Worm (Caenorhabditis elegans) whole organism, L2 larva: ENCODE results near the gene C52G5.2.

ENCODE experiments used
- ceh-82 ChIP-seq: fragments of 150-350 bp; optimal IDR thresholded peaks from 2 replicates; lab custom pipeline; 2014; ENCODE audit warnings: missing biosample characterization, missing genetic modification characterization
- dmd-4 ChIP-seq: sonication (generic microtip); optimal IDR thresholded peaks from 2 replicates; lab custom pipeline; 2017; ENCODE audit warnings: missing biosample characterization, missing genetic modification characterization
- nhr-11 ChIP-seq: fragments of 150-350 bp; optimal IDR thresholded peaks from 2 replicates; lab custom pipeline; 2014; ENCODE audit warnings: missing biosample characterization, missing genetic modification characterization
- nhr-25 ChIP-seq: fragments of 150-350 bp; sonication (generic microtip); optimal IDR thresholded peaks from 3 replicates; lab custom pipeline; 2014; ENCODE audit warnings: missing biosample characterization, missing genetic modification characterization
- nhr-6 ChIP-seq: fragments of 150-350 bp; optimal IDR thresholded peaks from 2 replicates; lab custom pipeline; 2014; ENCODE audit warnings: missing biosample characterization, missing genetic modification characterization
- nhr-77 ChIP-seq: fragments of 150-350 bp; optimal IDR thresholded peaks from 2 replicates; lab custom pipeline; 2014; ENCODE audit warnings: missing biosample characterization, missing genetic modification characterization

DNA sequence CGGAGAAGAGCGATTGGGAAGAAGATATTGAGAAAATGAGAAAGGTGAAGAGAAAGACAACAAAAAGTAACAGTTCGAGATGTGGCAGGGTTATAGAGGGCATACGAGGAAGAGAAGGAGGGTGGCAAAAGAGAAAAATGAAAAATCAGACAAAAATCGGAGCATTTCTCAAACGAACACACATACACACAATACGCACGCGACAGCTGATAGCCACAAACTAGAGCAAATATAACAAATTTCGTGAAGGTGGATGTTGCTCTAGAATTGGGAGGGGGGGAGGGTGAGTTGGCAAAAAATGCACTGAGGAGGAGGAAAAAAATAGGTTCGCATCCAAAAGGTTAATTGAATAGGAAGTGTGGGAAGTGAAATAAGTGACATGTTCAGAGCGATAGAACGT, 17.9 kb upstream of the C52G5.2 start:
- TF ChIP-seq ceh-82 (tag; lab: Kevin White, UChicago): no peak
- TF ChIP-seq nhr-77 (tag; lab: Kevin White, UChicago): no peak
- TF ChIP-seq nhr-6 (tag; lab: Kevin White, UChicago): no peak
- TF ChIP-seq dmd-4 (tag; lab: Kevin White, UChicago): no peak
- no peak for TF ChIP-seq nhr-11 (tag; lab: Kevin White, UChicago)
- TF ChIP-seq nhr-25: no peak
